Fruit fly (Drosophila melanogaster) Kc167 (cell line): Measurements from ENCODE around the gene CG5255.

Experiments used
- Myc ChIP-seq: fragments of >200 bp; optimal IDR thresholded peaks from 2 replicates; lab custom pipeline; 2017; ENCODE audit warnings: missing external identifiers
- Sin3A ChIP-seq: fragments of >200 bp; optimal IDR thresholded peaks from 2 replicates; lab custom pipeline; 2018; ENCODE audit warnings: missing external identifiers
- h ChIP-seq: fragments of >200 bp; optimal IDR thresholded peaks from 3 replicates; lab custom pipeline; 2018; ENCODE audit warnings: missing external identifiers
- insv ChIP-seq: fragments of >200 bp; optimal IDR thresholded peaks from 3 replicates; lab custom pipeline; 2018; ENCODE audit warnings: missing external identifiers
- psq ChIP-seq: fragments of >200 bp; optimal IDR thresholded peaks from 2 replicates; lab custom pipeline; 2017; ENCODE audit warnings: missing external identifiers
- ttk ChIP-seq: sonication (Bioruptor generic); optimal IDR thresholded peaks from 2 replicates; lab custom pipeline; 2017; ENCODE audit warnings: missing external identifiers

Gene CG5255

DNA sequence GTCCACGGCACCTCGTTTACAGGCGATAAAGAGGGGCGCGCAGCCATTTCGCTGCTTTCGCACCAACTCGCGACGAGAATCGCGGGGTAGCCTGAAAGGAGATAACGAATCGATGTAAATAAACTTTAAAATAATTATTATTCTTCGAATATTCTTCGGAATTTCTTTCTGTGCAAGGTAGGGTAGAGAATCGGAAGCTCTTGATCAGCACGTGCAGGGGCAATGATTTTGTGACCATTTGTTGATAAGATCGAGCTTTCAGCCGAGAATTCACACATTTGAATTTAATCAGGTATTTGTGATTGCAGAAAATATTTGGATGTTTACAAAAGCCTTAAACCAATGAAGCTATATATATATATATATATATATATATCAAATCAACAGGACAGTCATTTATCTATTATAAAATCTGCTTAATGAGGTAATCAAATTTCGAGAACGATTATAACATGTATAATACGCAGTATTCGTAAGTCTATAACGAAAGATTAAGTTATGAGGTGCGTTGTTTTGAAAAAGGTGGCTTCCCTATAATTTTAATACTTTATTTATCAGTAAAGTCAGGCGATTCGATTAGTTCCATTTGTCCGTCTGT lies 10.1 kb downstream of the CG5255 start:
- TF ChIP-seq Myc (lab: Kevin White, UChicago) (no peak), Sin3A (no peak), h (lab: Kevin White, UChicago) (no peak), ttk (lab: Kevin White, UChicago) (no peak), insv (lab: Kevin White, UChicago) (no peak), psq (lab: Kevin White, UChicago) (no peak)

DNA sequence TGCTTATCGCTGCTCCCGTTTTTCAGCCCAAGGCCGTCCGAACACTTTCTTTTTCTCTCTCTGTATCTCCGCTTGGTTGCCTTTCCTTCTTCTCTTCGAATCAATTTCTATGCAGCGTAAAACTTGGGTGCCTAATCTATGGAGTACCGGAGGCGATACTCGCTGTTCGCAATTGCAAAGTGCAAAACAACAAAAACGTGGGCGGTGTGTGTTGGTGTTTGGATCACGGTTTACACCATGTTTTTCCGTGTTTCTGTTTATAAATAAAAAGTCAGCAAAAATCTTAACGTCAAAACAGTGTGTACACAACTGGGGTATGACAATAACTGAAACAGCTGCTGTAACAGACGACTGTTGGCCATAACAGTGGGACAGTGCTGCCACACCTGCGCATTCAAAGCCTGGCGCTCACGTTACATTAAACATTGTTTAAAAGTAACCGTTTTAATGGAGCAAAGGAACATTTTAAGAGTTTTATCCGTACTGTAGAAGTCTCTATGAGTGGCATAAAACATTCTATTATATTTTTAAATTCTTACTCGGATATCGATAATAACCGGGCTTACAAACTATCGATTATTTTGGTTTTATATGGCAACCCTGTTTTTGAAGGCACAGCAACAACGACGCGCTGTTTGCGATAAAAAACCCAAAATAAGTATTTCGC lies 11.5 kb downstream of the CG5255 start, which contains the start of the genes m-cup and Det:
Gene m-cup, minus strand, starts transcription at position 333 of the 667 bp plus-strand sequence.
Gene Det, plus strand, starts transcription at position 588 of the 667 bp plus-strand sequence.
- no peak for TF ChIP-seq psq (lab: Kevin White, UChicago)
- no peak for TF ChIP-seq Sin3A
- TF ChIP-seq ttk (lab: Kevin White, UChicago) = no peak
- TF ChIP-seq Myc (lab: Kevin White, UChicago) = no peak
- TF ChIP-seq h (lab: Kevin White, UChicago) = no peak
- TF ChIP-seq insv (lab: Kevin White, UChicago) = no peak

DNA sequence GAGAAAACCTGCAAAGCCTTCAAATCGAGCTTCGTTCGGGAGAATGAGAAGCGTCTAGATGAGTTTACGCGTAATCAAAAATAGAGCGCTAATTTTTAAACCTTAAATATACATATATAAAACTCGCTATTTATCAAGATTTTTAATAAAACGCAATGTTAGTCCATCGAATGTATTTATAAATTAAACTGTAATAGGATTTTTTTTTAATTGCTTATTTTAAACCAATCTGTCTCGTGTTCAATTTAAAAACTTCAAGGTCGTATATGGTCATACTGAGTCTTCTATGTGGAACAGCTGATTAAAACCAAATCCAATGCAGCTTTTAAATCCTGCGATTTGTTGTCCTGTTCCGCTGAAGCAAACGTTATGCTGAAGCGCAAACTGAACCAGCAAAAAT lies 12.6 kb downstream of the CG5255 start, which contains the start of gene Smug:
Gene Smug, plus strand, starts transcription at position 301 of the 400 bp plus-strand sequence.
- TF ChIP-seq Sin3A (no peak), insv (lab: Kevin White, UChicago) (no peak)

DNA sequence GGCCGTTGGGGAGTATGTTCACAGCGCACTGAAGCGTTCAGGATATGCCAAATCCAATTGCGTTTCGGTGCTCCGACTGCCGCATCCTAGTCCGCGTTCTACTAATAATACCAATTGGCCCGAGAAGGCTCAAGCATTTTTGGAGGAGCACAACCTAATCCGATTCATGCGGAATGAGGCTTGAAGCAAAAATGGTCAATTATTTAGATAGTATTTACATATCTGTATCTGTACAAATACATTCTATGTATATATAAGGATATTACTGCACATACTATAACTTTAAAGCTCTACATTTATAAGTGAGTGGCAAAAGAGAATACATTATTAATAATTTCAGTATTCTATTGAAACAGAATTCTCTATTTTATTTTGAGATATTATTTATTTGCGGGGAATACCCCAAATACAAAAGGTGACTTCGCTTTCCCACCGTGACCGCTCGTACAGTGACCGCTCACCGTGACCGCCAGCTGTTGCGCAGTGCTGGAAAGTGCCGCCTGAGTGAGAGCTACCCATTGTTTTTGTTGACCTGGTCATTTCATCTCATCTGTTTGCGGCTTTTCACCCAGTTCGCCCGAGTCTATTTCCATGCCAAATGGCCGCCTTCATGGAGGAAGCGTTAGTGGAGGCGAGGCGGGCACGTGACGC lies 13.8 kb downstream of the CG5255 start, which contains the start of gene CG5292:
Gene CG5292, plus strand, starts transcription at position 486 of the 651 bp plus-strand sequence.
- TF ChIP-seq psq (lab: Kevin White, UChicago) = no peak
- TF ChIP-seq ttk (lab: Kevin White, UChicago) = no peak
- no peak for TF ChIP-seq insv (lab: Kevin White, UChicago)
- no peak for TF ChIP-seq Sin3A
- no peak for TF ChIP-seq h (lab: Kevin White, UChicago)
- no peak for TF ChIP-seq Myc (lab: Kevin White, UChicago)

DNA sequence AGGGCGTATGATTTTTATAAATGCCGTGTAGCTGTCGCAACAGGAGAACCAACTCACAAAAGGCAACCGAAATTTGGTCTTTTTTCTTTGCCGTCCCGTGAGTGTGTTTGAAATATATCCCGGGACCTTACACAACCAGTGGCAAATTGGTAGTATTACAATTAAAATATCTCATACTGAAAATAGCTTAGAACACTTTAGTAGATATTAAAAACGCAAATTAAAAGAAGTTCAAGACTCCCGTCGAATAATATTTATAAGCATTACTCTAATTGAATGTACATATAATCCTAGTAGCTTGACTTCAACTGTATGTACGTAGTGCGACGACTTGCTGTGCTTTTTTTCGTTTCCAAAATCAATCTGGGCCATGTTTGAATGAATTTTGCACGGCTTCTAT lies 40.4 kb downstream of the CG5255 start:
- TF ChIP-seq ttk (lab: Kevin White, UChicago) = no peak
- TF ChIP-seq psq (lab: Kevin White, UChicago) = no peak
